Worm (Caenorhabditis elegans) whole organism, L3 larva: ENCODE results near the gene K11D12.11.

Source experiments
- aly-2 ChIP-seq: fragments of 150-350 bp; optimal IDR thresholded peaks from 2 replicates; lab custom pipeline; 2014; ENCODE audit warnings: missing biosample characterization, missing genetic modification characterization
- ama-1 ChIP-seq: fragments of 150-350 bp; optimal IDR thresholded peaks from 2 replicates; lab custom pipeline; 2018
- ceh-16 ChIP-seq: sonication (generic microtip); optimal IDR thresholded peaks from 2 replicates; lab custom pipeline; 2017; ENCODE audit warnings: missing biosample characterization, missing genetic modification characterization
- ceh-28 ChIP-seq: fragments of 150-350 bp; optimal IDR thresholded peaks from 2 replicates; lab custom pipeline; 2014; ENCODE audit warnings: missing biosample characterization, missing genetic modification reagents, missing genetic modification characterization
- ceh-82 ChIP-seq: fragments of 150-350 bp; optimal IDR thresholded peaks from 2 replicates; lab custom pipeline; 2014; ENCODE audit warnings: missing biosample characterization, missing genetic modification characterization
- daf-12 ChIP-seq: fragments of 150-350 bp; optimal IDR thresholded peaks from 2 replicates; lab custom pipeline; 2014; ENCODE audit warnings: missing biosample characterization, missing genetic modification reagents, missing genetic modification characterization
- egl-27 ChIP-seq: sonication (generic microtip); optimal IDR thresholded peaks from 4 replicates; lab custom pipeline; 2017; ENCODE audit warnings: missing biosample characterization, missing genetic modification reagents, missing genetic modification characterization
- egl-5 ChIP-seq: fragments of 150-350 bp; optimal IDR thresholded peaks from 2 replicates; lab custom pipeline; 2017; ENCODE audit warnings: missing biosample characterization, missing genetic modification reagents, missing genetic modification characterization, inconsistent platforms
- elt-1 ChIP-seq: fragments of 150-350 bp; optimal IDR thresholded peaks from 2 replicates; lab custom pipeline; 2014; ENCODE audit warnings: missing biosample characterization, missing genetic modification characterization
- elt-2 ChIP-seq: sonication (generic microtip); optimal IDR thresholded peaks from 2 replicates; lab custom pipeline; 2016; ENCODE audit warnings: missing genetic modification reagents, mild to moderate bottlenecking, missing genetic modification characterization, missing compliant biosample characterization
- elt-3 ChIP-seq, 3 experiments: fragments of 150-350 bp in 1 of 3; sonication (generic microtip) in 2 of 3; optimal IDR thresholded peaks; 2 replicates in 2 of 3; 4 replicates in 1 of 3; lab custom pipeline; 2014 to 2017; ENCODE audit warnings: missing biosample characterization in 3 of 3, missing genetic modification characterization in 3 of 3
- eor-1 ChIP-seq, 2 experiments: fragments of 150-350 bp; optimal IDR thresholded peaks; 2 replicates each; lab custom pipeline; 2014 to 2018; ENCODE audit warnings: missing biosample characterization in 2 of 2, missing genetic modification characterization in 2 of 2
- fos-1 ChIP-seq: fragments of 150-350 bp; optimal IDR thresholded peaks from 2 replicates; lab custom pipeline; 2014; ENCODE audit warnings: missing biosample characterization, missing genetic modification characterization
- hmg-11 ChIP-seq: sonication (generic microtip); optimal IDR thresholded peaks from 2 replicates; lab custom pipeline; 2016; ENCODE audit warnings: missing genetic modification characterization, missing compliant biosample characterization
- jun-1 ChIP-seq: fragments of 150-350 bp; optimal IDR thresholded peaks from 2 replicates; lab custom pipeline; 2014; ENCODE audit warnings: missing biosample characterization, missing genetic modification reagents, missing genetic modification characterization
- lin-15B ChIP-seq: fragments of 150-350 bp; optimal IDR thresholded peaks from 2 replicates; lab custom pipeline; 2014; ENCODE audit warnings: missing biosample characterization, missing genetic modification characterization
- lsy-12 ChIP-seq: sonication (generic microtip); optimal IDR thresholded peaks from 2 replicates; lab custom pipeline; 2016; ENCODE audit warnings: mild to moderate bottlenecking, missing genetic modification characterization, missing compliant biosample characterization
- mdl-1 ChIP-seq: fragments of 150-350 bp; optimal IDR thresholded peaks from 2 replicates; lab custom pipeline; 2014; ENCODE audit warnings: missing biosample characterization, missing genetic modification characterization
- mml-1 ChIP-seq: fragments of 150-350 bp; sonication (generic microtip); optimal IDR thresholded peaks from 3 replicates; lab custom pipeline; 2014; ENCODE audit warnings: missing biosample characterization, missing genetic modification characterization
- nfya-1 ChIP-seq: sonication (generic microtip); optimal IDR thresholded peaks from 2 replicates; lab custom pipeline; 2017; ENCODE audit warnings: missing genetic modification characterization, mild to moderate bottlenecking, missing compliant biosample characterization, antibody characterized with exemption, moderate library complexity; ENCODE audit not compliant: insufficient read depth
- nhr-23 ChIP-seq: fragments of 150-350 bp; optimal IDR thresholded peaks from 2 replicates; lab custom pipeline; 2014; ENCODE audit warnings: missing biosample characterization, missing genetic modification reagents, missing genetic modification characterization
- nhr-237 ChIP-seq: fragments of 150-350 bp; optimal IDR thresholded peaks from 2 replicates; lab custom pipeline; 2014; ENCODE audit warnings: missing biosample characterization, missing genetic modification characterization
- nhr-25 ChIP-seq: sonication (generic microtip); optimal IDR thresholded peaks from 2 replicates; lab custom pipeline; 2017; ENCODE audit warnings: missing biosample characterization, missing genetic modification characterization
- nhr-28 ChIP-seq: fragments of 150-350 bp; optimal IDR thresholded peaks from 2 replicates; lab custom pipeline; 2014; ENCODE audit warnings: missing biosample characterization, missing genetic modification characterization
- nhr-43 ChIP-seq: sonication (generic microtip); optimal IDR thresholded peaks from 2 replicates; lab custom pipeline; 2016; ENCODE audit warnings: mild to moderate bottlenecking, missing genetic modification characterization, missing compliant biosample characterization; ENCODE audit not compliant: poor library complexity, severe bottlenecking
- pha-4 ChIP-seq: fragments of 150-350 bp; optimal IDR thresholded peaks from 2 replicates; lab custom pipeline; 2014; ENCODE audit warnings: missing biosample characterization, missing genetic modification reagents, missing genetic modification characterization
- pqm-1 ChIP-seq: fragments of 150-350 bp; optimal IDR thresholded peaks from 2 replicates; lab custom pipeline; 2017; ENCODE audit warnings: missing biosample characterization, missing genetic modification characterization, inconsistent platforms
- sea-2 ChIP-seq: fragments of 150-350 bp; sonication (generic microtip); optimal IDR thresholded peaks from 4 replicates; lab custom pipeline; 2014; ENCODE audit warnings: missing biosample characterization, missing genetic modification reagents, missing genetic modification characterization
- skn-1 ChIP-seq: fragments of 150-350 bp; optimal IDR thresholded peaks from 2 replicates; lab custom pipeline; 2014; ENCODE audit warnings: missing biosample characterization, missing genetic modification characterization
- snpc-4 ChIP-seq: fragments of 150-350 bp; optimal IDR thresholded peaks from 2 replicates; lab custom pipeline; 2014; ENCODE audit warnings: missing biosample characterization, missing genetic modification characterization
- tbx-2 ChIP-seq: sonication (generic microtip); optimal IDR thresholded peaks from 2 replicates; lab custom pipeline; 2016; ENCODE audit warnings: mild to moderate bottlenecking, missing genetic modification characterization, missing compliant biosample characterization
- unc-62 ChIP-seq: fragments of 150-350 bp; sonication (generic microtip); optimal IDR thresholded peaks from 4 replicates; lab custom pipeline; 2014; ENCODE audit warnings: missing biosample characterization, missing genetic modification reagents, missing genetic modification characterization
- zag-1 ChIP-seq: fragments of 150-350 bp; optimal IDR thresholded peaks from 2 replicates; lab custom pipeline; 2014; ENCODE audit warnings: missing biosample characterization, missing genetic modification characterization
- ztf-11 ChIP-seq: fragments of 150-350 bp; optimal IDR thresholded peaks from 2 replicates; lab custom pipeline; 2014; ENCODE audit warnings: missing biosample characterization, missing genetic modification characterization
- ztf-4 ChIP-seq: fragments of 150-350 bp; optimal IDR thresholded peaks from 2 replicates; lab custom pipeline; 2014; ENCODE audit warnings: missing biosample characterization, missing genetic modification characterization

The K11D12.11 gene

ce11 chrV:5084957-5085465 lies 45.6 kb upstream of the K11D12.11 start, which contains the start of gene Y58A7A.4:
TSS of gene Y58A7A.4 (minus strand) at chrV:5085007.
- TF ChIP-seq ztf-4 (tag; lab: Kevin White, UChicago) (no peak), nhr-25 (tag; lab: Kevin White, UChicago) (no peak), mml-1 (tag; lab: Kevin White, UChicago) (no peak), eor-1 (tag; optimal IDR thresholded peaks at IDR 0.05; lab: Kevin White, UChicago) (no peak), unc-62 (GFP tag; lab: Kevin White, UChicago) (no peak), ztf-11 (tag; lab: Kevin White, UChicago) (no peak), nfya-1 (tag; lab: Kevin White, UChicago) (no peak), elt-3 (tag; optimal IDR thresholded peaks at IDR 0.05; lab: Kevin White, UChicago) (no peak), sea-2 (GFP tag; lab: Kevin White, UChicago) (no peak), daf-12 (tag; lab: Kevin White, UChicago) (no peak), nhr-237 (tag; lab: Kevin White, UChicago) (no peak), snpc-4 (tag; lab: Kevin White, UChicago) (no peak), nhr-23 (tag; lab: Kevin White, UChicago) (no peak), fos-1 (tag; lab: Kevin White, UChicago) (no peak), nhr-28 (tag; lab: Kevin White, UChicago) (no peak), mdl-1 (no peak), ceh-16 (tag; lab: Kevin White, UChicago) (no peak), tbx-2 (tag; lab: Kevin White, UChicago) (no peak), lin-15B (tag; lab: Kevin White, UChicago) (no peak)

ce11 chrV:5080853-5081338 lies 41.5 kb upstream of the K11D12.11 start, which contains the start of gene Y58A7A.3:
TSS of gene Y58A7A.3 (minus strand) at chrV:5080903.
- TF ChIP-seq ceh-28 (tag; lab: Kevin White, UChicago) (peak; percentile 43), jun-1 (peak; percentile 11), elt-3 (tag; optimal IDR thresholded peaks at IDR 0.05; lab: Kevin White, UChicago) (no peak), tbx-2 (tag; lab: Kevin White, UChicago) (no peak), egl-27 (tag; lab: Kevin White, UChicago) (no peak), lin-15B (tag; lab: Kevin White, UChicago) (peak; percentile 2), zag-1 (no peak), ceh-82 (tag; lab: Kevin White, UChicago) (no peak), nfya-1 (tag; lab: Kevin White, UChicago) (peak; percentile 46), skn-1 (tag; lab: Kevin White, UChicago) (peak; percentile 28), nhr-23 (tag; lab: Kevin White, UChicago) (peak; percentile 72), hmg-11 (tag; lab: Kevin White, UChicago) (no peak), pqm-1 (tag; lab: Kevin White, UChicago) (peak; percentile 28), elt-2 (tag; lab: Kevin White, UChicago) (peak; percentile 36), nhr-25 (tag; lab: Kevin White, UChicago) (peak; percentile 5), pha-4 (peak; percentile 75), aly-2 (tag; lab: Kevin White, UChicago) (no peak), lsy-12 (no peak)

- TF ChIP-seq elt-1 (tag; lab: Kevin White, UChicago) (no peak), mdl-1 (no peak), egl-5 (tag; lab: Kevin White, UChicago) (no peak), ceh-28 (tag; lab: Kevin White, UChicago) (no peak), ama-1 (lab: Kevin White, UChicago) (no peak), aly-2 (tag; lab: Kevin White, UChicago) (no peak), egl-27 (tag; lab: Kevin White, UChicago) (no peak), unc-62 (GFP tag; lab: Kevin White, UChicago) (no peak), ztf-11 (tag; lab: Kevin White, UChicago) (no peak), nhr-43 (tag; lab: Kevin White, UChicago) (no peak), nhr-23 (tag; lab: Kevin White, UChicago) (no peak)
- TF ChIP-seq, all 47 proteins: peak for 0
These were observed 32.7 kb upstream of the K11D12.11 start, which contains the start of gene Y58A7A.2 for ce11 chrV:5072082-5072481. TSS of gene Y58A7A.2 (minus strand) at chrV:5072182.
